Worm (Caenorhabditis elegans): ENCODE results near the gene F35F10.13.
A peak's percentile ranks its signal among the peaks of the same experiment; 100 is the strongest.

The F35F10.13 gene

DNA sequence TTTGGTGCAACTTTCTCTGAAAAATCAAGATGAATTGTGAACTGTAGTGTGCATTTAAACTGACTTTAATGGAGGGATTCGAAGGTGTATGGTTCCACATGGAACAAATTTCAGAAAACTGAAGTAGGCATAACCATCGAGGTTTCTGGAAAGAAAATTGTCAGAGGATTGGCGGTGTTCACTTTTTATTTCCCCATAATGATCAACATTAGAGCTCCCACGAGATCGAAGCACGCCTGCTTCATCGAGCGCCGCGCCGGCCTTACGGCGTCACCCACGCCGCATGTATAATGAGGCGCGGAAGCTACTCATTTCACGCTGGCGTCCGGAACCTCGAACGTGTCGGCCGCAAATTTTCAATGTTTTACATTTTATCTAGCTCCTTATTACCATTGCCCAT lies 30.7 kb downstream of the F35F10.13 start:
- TF ChIP-seq ztf-11 (tag; optimal IDR thresholded peaks at IDR 0.05) (no peak), zag-1 (tag; optimal IDR thresholded peaks at IDR 0.05) (no peak), nhr-23 (tag; optimal IDR thresholded peaks at IDR 0.05) (no peak), mbf-1 (tag; optimal IDR thresholded peaks at IDR 0.05) (no peak), sma-9 (GFP tag; optimal IDR thresholded peaks at IDR 0.05) (no peak), sma-9 (tag; optimal IDR thresholded peaks at IDR 0.05) (no peak), unc-39 (tag; optimal IDR thresholded peaks at IDR 0.05) (no peak)

DNA sequence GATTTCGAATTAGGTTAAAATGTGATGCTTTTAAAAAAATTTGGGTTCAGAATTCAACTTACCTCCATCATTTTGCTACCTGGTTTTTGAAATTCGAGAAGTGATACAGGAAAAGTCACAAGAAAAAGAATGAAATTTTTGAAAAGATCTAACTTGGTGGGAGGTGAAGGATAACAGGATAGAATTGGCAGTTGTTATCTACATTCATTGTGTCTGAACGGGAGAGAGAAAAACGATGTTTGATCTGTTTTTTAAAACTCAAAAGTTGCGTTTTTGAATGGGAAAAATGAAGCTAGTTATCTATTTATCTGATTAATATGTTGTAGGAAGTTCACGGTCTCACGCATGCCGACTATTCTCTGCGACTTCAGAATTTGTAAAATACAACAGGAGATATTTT lies 31.5 kb downstream of the F35F10.13 start, which contains the start of gene F35F10.7:
Gene F35F10.7 (minus strand): TSS at position 101 of the 400 bp plus-strand sequence.
- TF ChIP-seq sma-9 (GFP tag; optimal IDR thresholded peaks at IDR 0.05) (no peak), sma-9 (tag; optimal IDR thresholded peaks at IDR 0.05) (no peak), nhr-10 (tag; optimal IDR thresholded peaks at IDR 0.05) (no peak), nhr-11 (tag; optimal IDR thresholded peaks at IDR 0.05) (no peak), R02D3.7 (tag; optimal IDR thresholded peaks at IDR 0.05) (no peak), skn-1 (tag; optimal IDR thresholded peaks at IDR 0.05) (no peak), sem-4 (tag; optimal IDR thresholded peaks at IDR 0.05) (no peak), peb-1 (tag; optimal IDR thresholded peaks at IDR 0.05) (no peak), sma-3 (GFP tag; optimal IDR thresholded peaks at IDR 0.05) (no peak)

DNA sequence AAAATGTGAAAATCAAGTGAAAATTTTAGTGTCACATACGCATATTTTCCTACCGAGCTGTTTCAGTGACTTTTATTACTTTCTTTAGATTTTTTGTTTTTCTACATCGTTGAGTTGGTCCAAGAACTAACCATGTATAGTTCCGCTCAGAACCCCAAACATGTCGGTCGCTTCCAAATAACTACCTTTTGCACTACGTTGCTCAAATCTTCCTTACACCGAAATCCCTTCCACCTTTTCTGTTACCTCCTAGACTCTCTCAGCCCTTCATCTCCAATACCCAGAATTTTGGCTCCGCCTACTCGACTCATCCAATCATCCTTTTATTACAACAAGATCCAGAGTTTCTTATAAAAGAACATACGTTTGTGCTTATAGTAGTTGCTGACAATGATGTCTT lies 34.2 kb downstream of the F35F10.13 start, which contains the start of gene F35F10.5:
Gene F35F10.5 (plus strand): TSS at position 301 of the 400 bp plus-strand sequence.
- no peak for TF ChIP-seq blmp-1 (tag; optimal IDR thresholded peaks at IDR 0.05; ENCODE audit: insufficient read depth)
- no peak for TF ChIP-seq mbf-1 (tag; optimal IDR thresholded peaks at IDR 0.05)
- no peak for TF ChIP-seq nhr-21 (tag; optimal IDR thresholded peaks at IDR 0.05)
- no peak for TF ChIP-seq lin-39 (tag; optimal IDR thresholded peaks at IDR 0.05)
- no peak for TF ChIP-seq crh-2 (tag; optimal IDR thresholded peaks at IDR 0.05)
- no peak for TF ChIP-seq elt-3 (tag; optimal IDR thresholded peaks at IDR 0.05)
- no peak for TF ChIP-seq ZK546.5 (tag; optimal IDR thresholded peaks at IDR 0.05)
- no peak for TF ChIP-seq C34F6.9 (tag; optimal IDR thresholded peaks at IDR 0.05)
- TF ChIP-seq mdl-1 (tag; optimal IDR thresholded peaks at IDR 0.05), result no peak
- TF ChIP-seq ztf-4 (tag; optimal IDR thresholded peaks at IDR 0.05), result no peak
- TF ChIP-seq nhr-77 (tag; optimal IDR thresholded peaks at IDR 0.05), result no peak
- TF ChIP-seq peb-1 (tag; optimal IDR thresholded peaks at IDR 0.05), result no peak
- TF ChIP-seq nhr-10 (tag; optimal IDR thresholded peaks at IDR 0.05), result no peak
- no peak for TF ChIP-seq ceh-82 (tag; optimal IDR thresholded peaks at IDR 0.05)
- no peak for TF ChIP-seq ztf-1 (GFP tag; conservative IDR thresholded peaks at IDR 0.05)
- TF ChIP-seq nhr-12 (tag; optimal IDR thresholded peaks at IDR 0.05), result no peak
- no peak for TF ChIP-seq Y55F3AM.14 (GFP tag; optimal IDR thresholded peaks at IDR 0.05)
- no peak for TF ChIP-seq sma-3 (GFP tag; optimal IDR thresholded peaks at IDR 0.05)

DNA sequence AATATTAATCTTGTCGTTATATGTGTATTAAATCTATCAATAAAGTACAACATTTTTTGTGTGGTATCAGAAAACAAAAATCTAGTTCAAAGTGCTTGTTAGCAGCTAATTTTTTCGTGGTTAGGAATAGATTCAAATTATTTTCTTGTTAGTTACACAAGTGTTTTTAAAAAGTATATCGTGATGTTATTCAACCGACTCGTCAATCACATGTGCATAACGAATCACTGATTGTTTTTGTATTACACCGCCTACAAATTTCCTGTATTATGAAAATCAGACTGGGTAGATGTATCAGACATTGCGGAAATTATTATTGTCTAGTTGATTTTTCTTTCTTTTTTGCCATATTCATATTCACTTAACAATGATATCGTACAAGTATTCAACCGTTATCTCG lies 35.9 kb downstream of the F35F10.13 start, which contains the start of gene str-64:
Gene str-64 (plus strand): TSS at position 301 of the 400 bp plus-strand sequence.
- TF ChIP-seq fos-1 (tag; optimal IDR thresholded peaks at IDR 0.05) (no peak), zag-1 (tag; optimal IDR thresholded peaks at IDR 0.05) (no peak)

DNA sequence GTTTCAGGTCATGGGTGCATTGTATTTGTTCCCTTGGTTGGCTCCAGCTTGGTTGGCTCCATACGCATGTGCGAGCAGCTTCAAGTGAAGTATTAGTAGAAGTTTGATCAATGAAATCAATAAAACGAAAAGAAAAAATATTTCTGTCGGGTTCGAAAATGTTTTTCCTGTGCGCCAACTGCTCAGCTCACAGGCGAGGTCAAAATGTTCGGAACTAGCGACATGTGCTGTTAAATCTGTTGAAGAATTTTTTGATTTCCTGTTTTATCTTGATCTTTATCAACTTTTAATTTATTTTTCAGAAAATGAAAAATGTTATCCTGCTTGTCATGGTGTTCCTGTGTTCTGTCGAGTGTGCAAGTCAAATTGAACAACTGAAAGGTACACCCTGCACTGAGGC lies 37.4 kb downstream of the F35F10.13 start, which contains the start of gene T28A11.25:
Gene T28A11.25 (plus strand): TSS at position 301 of the 400 bp plus-strand sequence.
- TF ChIP-seq sma-9 (GFP tag; optimal IDR thresholded peaks at IDR 0.05) (peak; percentile 64), sma-9 (tag; optimal IDR thresholded peaks at IDR 0.05) (no peak), unc-62 (GFP tag; optimal IDR thresholded peaks at IDR 0.05) (no peak)

DNA sequence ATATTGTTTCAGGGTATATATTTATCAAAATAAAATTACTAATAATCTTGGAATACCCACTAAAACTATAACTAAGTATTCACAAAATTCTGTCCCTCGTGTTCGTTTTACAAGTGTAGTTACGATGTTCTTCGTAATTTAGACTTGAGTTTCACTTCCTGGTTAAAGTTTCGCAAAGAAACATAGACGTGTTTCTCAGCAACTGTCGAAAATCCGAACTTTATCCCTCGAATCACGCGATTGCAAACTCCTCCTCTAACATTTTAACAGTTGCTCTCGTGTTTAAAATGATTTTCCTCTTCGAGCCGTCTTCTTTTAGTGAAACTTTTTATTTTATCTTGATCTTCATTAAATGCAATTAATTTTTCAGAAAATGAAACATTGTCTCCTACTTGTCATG lies 38.9 kb downstream of the F35F10.13 start, which contains the start of gene T28A11.2:
Gene T28A11.2 (plus strand): TSS at position 371 of the 400 bp plus-strand sequence.
- peak; percentile 50 for TF ChIP-seq F13H6.1 (tag; optimal IDR thresholded peaks at IDR 0.05)
- TF ChIP-seq sem-4 (tag; optimal IDR thresholded peaks at IDR 0.05), result peak; percentile 8
- peak; percentile 71 for TF ChIP-seq sma-9 (GFP tag; optimal IDR thresholded peaks at IDR 0.05)
- TF ChIP-seq sma-9 (tag; optimal IDR thresholded peaks at IDR 0.05), result no peak
- TF ChIP-seq aly-2 (tag; optimal IDR thresholded peaks at IDR 0.05), result no peak
